Worm (Caenorhabditis elegans): Measurements from ENCODE around the gene F44E7.7.

DNA sequence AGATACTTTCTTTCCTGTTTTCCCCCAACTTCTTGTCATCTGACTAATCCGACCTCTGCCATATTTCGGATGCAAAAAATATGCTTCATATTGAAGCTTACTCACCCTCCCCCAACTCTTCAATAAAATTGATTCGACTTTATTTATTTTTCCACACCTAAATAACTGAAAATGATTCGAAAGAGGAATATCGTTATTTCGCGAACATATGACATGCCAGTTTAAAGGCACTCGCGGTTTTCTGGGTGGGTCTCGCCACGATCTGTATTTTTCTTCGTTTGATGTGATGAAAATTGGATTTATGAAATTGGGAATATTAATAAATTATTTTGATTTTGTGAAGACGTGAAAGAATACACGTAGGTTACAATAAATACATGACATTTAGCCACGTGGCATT, 13.6 kb downstream of the F44E7.7 start, which contains the start of gene F44E7.3:
- no peak for TF ChIP-seq jun-1 (tag; optimal IDR thresholded peaks at IDR 0.05)
- no peak for TF ChIP-seq daf-12 (tag; optimal IDR thresholded peaks at IDR 0.05)
- no peak for TF ChIP-seq nhr-76 (tag; optimal IDR thresholded peaks at IDR 0.05)
- TF ChIP-seq aha-1 (tag): peak; percentile 73
- TF ChIP-seq snpc-4 (tag; optimal IDR thresholded peaks at IDR 0.05): no peak
- peak; percentile 2 for TF ChIP-seq hlh-11 (tag; optimal IDR thresholded peaks at IDR 0.05)

All from whole organism, L4 larva.